Fruit fly (Drosophila melanogaster): ENCODE data around the gene sinah.

Gene sinah

dm6 chr3L:16862958-16863357 lies 4.1 kb downstream of the sinah start, which contains the start of gene CG9951 (continued):
- TF ChIP-seq CG31388 (GFP tag; optimal IDR thresholded peaks at IDR 0.05) (no peak), prd (optimal IDR thresholded peaks at IDR 0.05) (no peak), prd (GFP tag; IDR thresholded peaks at IDR 0.05) (no peak), Dfd (GFP tag; optimal IDR thresholded peaks at IDR 0.05) (no peak), CG34422 (GFP tag; IDR thresholded peaks at IDR 0.05) (peak; percentile 20; the same call in 1 of the 3 replicates), Dbx (GFP tag; IDR thresholded peaks at IDR 0.05) (no peak), hbn (GFP tag; IDR thresholded peaks at IDR 0.05; ENCODE audit: partially characterized antibody) (peak; percentile 41; the same call in 1 of the 2 replicates), Pdp1 (GFP tag; optimal IDR thresholded peaks at IDR 0.05) (peak in 1 of 2 experiments; percentile 25), Sin3A (optimal IDR thresholded peaks at IDR 0.05) (peak; percentile 10), CG1603 (tag; optimal IDR thresholded peaks at IDR 0.05) (peak; percentile 47), phol (tag; optimal IDR thresholded peaks at IDR 0.05) (peak; percentile 19), E2f2 (GFP tag; IDR thresholded peaks at IDR 0.05) (peak; percentile 91), CG15514 (GFP tag; optimal IDR thresholded peaks at IDR 0.05) (peak; percentile 17), CTCF (GFP tag; optimal IDR thresholded peaks at IDR 0.05) (peak; percentile 10), CG4617 (GFP tag; optimal IDR thresholded peaks at IDR 0.05; ENCODE audit: borderline replicate concordance) (peak; percentile 65), Lhr (GFP tag; optimal IDR thresholded peaks at IDR 0.05) (peak; percentile 2), CG2116 (GFP tag; optimal IDR thresholded peaks at IDR 0.05) (peak; percentile 43), ems (GFP tag; optimal IDR thresholded peaks at IDR 0.05) (peak; percentile 9), Fer2 (tag; optimal IDR thresholded peaks at IDR 0.05) (no peak), HmgZ (tag; optimal IDR thresholded peaks at IDR 0.05) (peak; percentile 5)

- TF ChIP-seq CG13624 (GFP tag; optimal IDR thresholded peaks at IDR 0.05) (no peak), repo (GFP tag; optimal IDR thresholded peaks at IDR 0.05) (no peak), sna (GFP tag; IDR thresholded peaks at IDR 0.05; ENCODE audit: partially characterized antibody) (no peak), btn (GFP tag; optimal IDR thresholded peaks at IDR 0.05) (no peak), CG32532 (GFP tag; IDR thresholded peaks at IDR 0.05) (no peak), MESR4 (GFP tag; optimal IDR thresholded peaks at IDR 0.05) (no peak), crc (GFP tag; optimal IDR thresholded peaks at IDR 0.05) (no peak), CG6272 (GFP tag; IDR thresholded peaks at IDR 0.05) (no peak), CG33213 (GFP tag; optimal IDR thresholded peaks at IDR 0.05) (no peak), HmgD (GFP tag; optimal IDR thresholded peaks at IDR 0.05) (no peak), CG3163 (GFP tag; optimal IDR thresholded peaks at IDR 0.05) (no peak), Awh (GFP tag; IDR thresholded peaks at IDR 0.05) (no peak; the same call in 1 of the 2 replicates), CG32767 (GFP tag; IDR thresholded peaks at IDR 0.05) (no peak), grau (tag; optimal IDR thresholded peaks at IDR 0.05) (peak; percentile 14), CG15479 (GFP tag; optimal IDR thresholded peaks at IDR 0.05) (no peak), CG1233 (GFP tag; optimal IDR thresholded peaks at IDR 0.05) (no peak), BEAF-32 (GFP tag; optimal IDR thresholded peaks at IDR 0.05) (peak; percentile 7), ro (GFP tag; IDR thresholded peaks at IDR 0.05) (no peak), CG10565 (GFP tag; optimal IDR thresholded peaks at IDR 0.05) (no peak), CG14014 (GFP tag; IDR thresholded peaks at IDR 0.05) (no peak), CG11696 (GFP tag; IDR thresholded peaks at IDR 0.05) (no peak), mirr (GFP tag; optimal IDR thresholded peaks at IDR 0.05) (no peak), Meics (GFP tag; optimal IDR thresholded peaks at IDR 0.05) (no peak), Lim3 (GFP tag; IDR thresholded peaks at IDR 0.05) (no peak), gsb (GFP tag; IDR thresholded peaks at IDR 0.05) (no peak), fd64A (GFP tag; optimal IDR thresholded peaks at IDR 0.05) (no peak), al (GFP tag; IDR thresholded peaks at IDR 0.05) (no peak), B-H1 (GFP tag; IDR thresholded peaks at IDR 0.05) (no peak), CG6791 (GFP tag; IDR thresholded peaks at IDR 0.05; ENCODE audit: partially characterized antibody) (no peak), Dad (GFP tag; optimal IDR thresholded peaks at IDR 0.05) (no peak), klu (GFP tag; IDR thresholded peaks at IDR 0.05) (no peak), CG17359 (tag; optimal IDR thresholded peaks at IDR 0.05) (no peak)
These were observed 6.4 kb downstream of the sinah start, which contains the start of gene Lmpt for dm6 chr3L:16865123-16865831. Lmpt (plus strand) TSS chr3L:16865295.
